Worm (Caenorhabditis elegans) whole organism, young adult: ENCODE measurements around the gene D2023.1.

ENCODE experiments used
- C06A6.2 ChIP-seq: fragments of 200-800 bp; sonication (Bioruptor generic); conservative IDR thresholded peaks from 2 replicates; pipeline ENCODE4 v1.3.6; 2022; ENCODE audit warnings: missing genetic modification characterization, missing compliant biosample characterization
- F37B4.10 ChIP-seq: fragments of 200-800 bp; sonication (Bioruptor generic); IDR thresholded peaks from 2 replicates; pipeline ENCODE4 v1.3.6; 2022; ENCODE audit warnings: missing genetic modification characterization, missing compliant biosample characterization
- F39B2.1 ChIP-seq: fragments of 200-800 bp; sonication (Bioruptor generic); IDR thresholded peaks from 2 replicates; pipeline ENCODE4 v1.3.6; 2022; ENCODE audit warnings: missing genetic modification reagents, missing genetic modification characterization, missing compliant biosample characterization
- F49E8.2 ChIP-seq: sonication (generic microtip); optimal IDR thresholded peaks from 3 replicates; lab custom pipeline; 2017; ENCODE audit warnings: missing genetic modification characterization, mild to moderate bottlenecking, missing compliant biosample characterization, antibody characterized with exemption, moderate library complexity; ENCODE audit not compliant: insufficient read depth
- F52B5.7 ChIP-seq: sonication (generic microtip); optimal IDR thresholded peaks from 2 replicates; lab custom pipeline; 2016; ENCODE audit warnings: mild to moderate bottlenecking, missing genetic modification characterization, missing compliant biosample characterization
- F57C9.4 ChIP-seq: sonication (generic microtip); optimal IDR thresholded peaks from 2 replicates; lab custom pipeline; 2017; ENCODE audit warnings: mild to moderate bottlenecking, missing genetic modification characterization, missing compliant biosample characterization
- K12H6.12 ChIP-seq: fragments of 200-800 bp; sonication (Bioruptor generic); optimal IDR thresholded peaks from 2 replicates; lab custom pipeline; 2018; ENCODE audit warnings: mild to moderate bottlenecking, missing genetic modification characterization, missing compliant biosample characterization
- T26A5.8 ChIP-seq: sonication (generic microtip); optimal IDR thresholded peaks from 2 replicates; lab custom pipeline; 2016; ENCODE audit warnings: missing genetic modification characterization, missing compliant biosample characterization
- Y53F4B.3 ChIP-seq: fragments of 200-800 bp; sonication (Bioruptor generic); IDR thresholded peaks from 2 replicates; pipeline ENCODE4 v1.3.6; 2022; ENCODE audit warnings: missing genetic modification reagents, missing genetic modification characterization, missing compliant biosample characterization
- athp-1 ChIP-seq: sonication (generic microtip); optimal IDR thresholded peaks from 2 replicates; lab custom pipeline; 2017; ENCODE audit warnings: mild to moderate bottlenecking, missing genetic modification characterization, missing compliant biosample characterization
- attf-3 ChIP-seq: fragments of 200-800 bp; sonication (Bioruptor generic); conservative IDR thresholded peaks from 2 replicates; pipeline ENCODE4 v1.3.6; 2022; ENCODE audit warnings: missing genetic modification reagents, missing genetic modification characterization, missing compliant biosample characterization
- attf-5 ChIP-seq: fragments of 200-800 bp; sonication (Bioruptor generic); optimal IDR thresholded peaks from 2 replicates; lab custom pipeline; 2018; ENCODE audit warnings: mild to moderate bottlenecking, missing genetic modification characterization, missing compliant biosample characterization
- cebp-2 ChIP-seq: fragments of 200-800 bp; sonication (Bioruptor generic); IDR thresholded peaks from 2 replicates; pipeline ENCODE4 v1.3.6; 2022; ENCODE audit warnings: missing genetic modification characterization, missing compliant biosample characterization
- ceh-58 ChIP-seq: fragments of 200-800 bp; sonication (Bioruptor generic); IDR thresholded peaks from 2 replicates; pipeline ENCODE4 v1.3.6; 2022; ENCODE audit warnings: missing genetic modification characterization, missing compliant biosample characterization
- ceh-79 ChIP-seq: sonication (generic microtip); optimal IDR thresholded peaks from 2 replicates; lab custom pipeline; 2017; ENCODE audit warnings: mild to moderate bottlenecking, missing genetic modification characterization, missing compliant biosample characterization
- chd-7 ChIP-seq: sonication (generic microtip); optimal IDR thresholded peaks from 2 replicates; lab custom pipeline; 2016; ENCODE audit warnings: mild to moderate bottlenecking, missing genetic modification characterization, moderate library complexity, missing compliant biosample characterization
- die-1 ChIP-seq: sonication (generic microtip); optimal IDR thresholded peaks from 2 replicates; lab custom pipeline; 2016; ENCODE audit warnings: missing genotype, mild to moderate bottlenecking, missing genetic modification characterization, missing compliant biosample characterization
- efl-1 ChIP-seq: fragments of 150-350 bp; optimal IDR thresholded peaks from 2 replicates; lab custom pipeline; 2014; ENCODE audit warnings: missing biosample characterization, missing genetic modification reagents, missing genetic modification characterization
- egl-44 ChIP-seq: fragments of 200-800 bp; sonication (Bioruptor generic); IDR thresholded peaks from 2 replicates; pipeline ENCODE4 v1.3.6; 2022; ENCODE audit warnings: missing genetic modification reagents, missing genetic modification characterization, missing compliant biosample characterization
- ekl-4 ChIP-seq: fragments of 200-800 bp; sonication (Bioruptor generic); IDR thresholded peaks from 2 replicates; pipeline ENCODE4 v1.3.6; 2022; ENCODE audit warnings: missing genetic modification reagents, missing genetic modification characterization, missing compliant biosample characterization
- hlh-12 ChIP-seq: sonication (generic microtip); optimal IDR thresholded peaks from 2 replicates; lab custom pipeline; 2016; ENCODE audit warnings: missing genetic modification characterization, missing compliant biosample characterization
- hmg-1.2 ChIP-seq: fragments of 200-800 bp; sonication (Bioruptor generic); IDR thresholded peaks from 2 replicates; pipeline ENCODE4 v1.3.6; 2022; ENCODE audit warnings: missing genetic modification reagents, missing genetic modification characterization, missing compliant biosample characterization
- hsf-1 ChIP-seq: fragments of 200-800 bp; sonication (Bioruptor generic); IDR thresholded peaks from 2 replicates; pipeline ENCODE4 v1.3.6; 2022; ENCODE audit warnings: missing genetic modification reagents, missing genetic modification characterization, missing compliant biosample characterization
- lag-1 ChIP-seq: fragments of 200-800 bp; sonication (Bioruptor generic); IDR thresholded peaks from 2 replicates; pipeline ENCODE4 v1.3.6; 2022; ENCODE audit warnings: missing genetic modification reagents, missing genetic modification characterization, missing compliant biosample characterization
- let-526 ChIP-seq: fragments of 200-800 bp; sonication (Bioruptor generic); IDR thresholded peaks from 2 replicates; pipeline ENCODE4 v1.3.6; 2022; ENCODE audit warnings: missing genetic modification reagents, missing genetic modification characterization, missing compliant biosample characterization
- lin-54 ChIP-seq: fragments of 200-800 bp; sonication (Bioruptor generic); optimal IDR thresholded peaks from 2 replicates; lab custom pipeline; 2018; ENCODE audit warnings: mild to moderate bottlenecking, missing genetic modification characterization, missing compliant biosample characterization
- lsl-1 ChIP-seq: fragments of 200-800 bp; sonication (Bioruptor generic); optimal IDR thresholded peaks from 2 replicates; lab custom pipeline; 2018; ENCODE audit warnings: mild to moderate bottlenecking, missing genetic modification characterization, moderate library complexity, missing compliant biosample characterization
- lsy-27 ChIP-seq: sonication (generic microtip); optimal IDR thresholded peaks from 2 replicates; lab custom pipeline; 2017; ENCODE audit warnings: missing genetic modification characterization, mild to moderate bottlenecking, missing compliant biosample characterization, antibody characterized with exemption, missing genotype, borderline replicate concordance; ENCODE audit not compliant: insufficient read depth
- madf-10 ChIP-seq: sonication (generic microtip); optimal IDR thresholded peaks from 2 replicates; lab custom pipeline; 2016; ENCODE audit warnings: mild to moderate bottlenecking, missing genetic modification characterization, missing compliant biosample characterization
- madf-3 ChIP-seq: fragments of 200-800 bp; sonication (Bioruptor generic); IDR thresholded peaks from 2 replicates; pipeline ENCODE4 v1.3.6; 2022; ENCODE audit warnings: missing genetic modification reagents, missing genetic modification characterization, missing compliant biosample characterization
- madf-6 ChIP-seq: fragments of 200-800 bp; sonication (Bioruptor generic); IDR thresholded peaks from 2 replicates; pipeline ENCODE4 v1.3.6; 2022; ENCODE audit warnings: missing genetic modification reagents, missing genetic modification characterization, missing compliant biosample characterization
- madf-8 ChIP-seq: fragments of 200-800 bp; sonication (Bioruptor generic); conservative IDR thresholded peaks from 2 replicates; pipeline ENCODE4 v1.3.6; 2022; ENCODE audit warnings: missing genetic modification reagents, missing genetic modification characterization, missing compliant biosample characterization
- mes-4 ChIP-seq: sonication (generic microtip); optimal IDR thresholded peaks from 2 replicates; lab custom pipeline; 2016; ENCODE audit warnings: missing genotype, missing genetic modification characterization, missing compliant biosample characterization
- nfya-1 ChIP-seq: sonication (generic microtip); optimal IDR thresholded peaks from 2 replicates; lab custom pipeline; 2017; ENCODE audit warnings: antibody characterized with exemption, missing compliant biosample characterization, missing genetic modification characterization, borderline replicate concordance; ENCODE audit not compliant: insufficient read depth
- nhr-90 ChIP-seq: sonication (generic microtip); optimal IDR thresholded peaks from 2 replicates; lab custom pipeline; 2016; ENCODE audit warnings: missing genotype, mild to moderate bottlenecking, missing genetic modification characterization, missing compliant biosample characterization
- rcor-1 ChIP-seq: fragments of 200-800 bp; sonication (Bioruptor generic); IDR thresholded peaks from 2 replicates; pipeline ENCODE4 v1.3.6; 2022; ENCODE audit warnings: missing genetic modification reagents, missing genetic modification characterization, missing compliant biosample characterization
- rpc-1 ChIP-seq, 2 experiments: fragments of 150-350 bp in 1 of 2; sonication (generic microtip) in 1 of 2; optimal IDR thresholded peaks; 2 replicates each; lab custom pipeline; 2014 to 2018; ENCODE audit warnings: missing biosample characterization in 1 of 2, missing genetic modification characterization in 1 of 2, missing genetic modification reagents in 1 of 2, missing genotype in 1 of 2
- sea-2 ChIP-seq: fragments of 200-800 bp; sonication (Bioruptor generic); IDR thresholded peaks from 2 replicates; pipeline ENCODE4 v1.3.6; 2022; ENCODE audit warnings: missing genetic modification characterization, missing compliant biosample characterization
- snpc-1.3 ChIP-seq: sonication (generic microtip); optimal IDR thresholded peaks from 2 replicates; lab custom pipeline; 2017; ENCODE audit warnings: missing genetic modification characterization, mild to moderate bottlenecking, missing compliant biosample characterization, antibody characterized with exemption, moderate library complexity, missing genotype, missing genetic modification reagents; ENCODE audit not compliant: insufficient read depth
- snpc-4 ChIP-seq, 5 experiments: fragments of 150-350 bp in 1 of 5; sonication (generic microtip) in 4 of 5; optimal IDR thresholded peaks; 2 replicates each; lab custom pipeline; 2014 to 2018; ENCODE audit warnings: missing genetic modification characterization in 5 of 5, missing biosample characterization in 3 of 5, antibody characterized with exemption in 2 of 5, mild to moderate bottlenecking in 2 of 5, missing compliant biosample characterization in 2 of 5, missing genotype in 2 of 5, moderate library complexity in 2 of 5, missing genetic modification reagents in 1 of 5
- sptf-2 ChIP-seq: fragments of 200-800 bp; sonication (Bioruptor generic); optimal IDR thresholded peaks from 2 replicates; lab custom pipeline; 2018; ENCODE audit warnings: mild to moderate bottlenecking, missing genetic modification characterization, missing compliant biosample characterization
- tbx-9 ChIP-seq: sonication (generic microtip); optimal IDR thresholded peaks from 2 replicates; lab custom pipeline; 2016; ENCODE audit warnings: borderline replicate concordance, missing genetic modification characterization, inconsistent platforms, missing compliant biosample characterization
- tlf-1 ChIP-seq: fragments of 200-800 bp; sonication (Bioruptor generic); optimal IDR thresholded peaks from 2 replicates; lab custom pipeline; 2018; ENCODE audit warnings: mild to moderate bottlenecking, missing genetic modification characterization, missing compliant biosample characterization
- zim-3 ChIP-seq: sonication (generic microtip); optimal IDR thresholded peaks from 2 replicates; lab custom pipeline; 2017; ENCODE audit warnings: mild to moderate bottlenecking, missing genetic modification characterization, moderate library complexity, missing compliant biosample characterization
- ztf-22 ChIP-seq: fragments of 200-800 bp; sonication (Bioruptor generic); optimal IDR thresholded peaks from 2 replicates; lab custom pipeline; 2018; ENCODE audit warnings: mild to moderate bottlenecking, missing genetic modification characterization, moderate library complexity, missing compliant biosample characterization
- ztf-26 ChIP-seq: sonication (generic microtip); optimal IDR thresholded peaks from 2 replicates; lab custom pipeline; 2017; ENCODE audit warnings: missing genetic modification characterization, missing compliant biosample characterization

Gene D2023.1

DNA sequence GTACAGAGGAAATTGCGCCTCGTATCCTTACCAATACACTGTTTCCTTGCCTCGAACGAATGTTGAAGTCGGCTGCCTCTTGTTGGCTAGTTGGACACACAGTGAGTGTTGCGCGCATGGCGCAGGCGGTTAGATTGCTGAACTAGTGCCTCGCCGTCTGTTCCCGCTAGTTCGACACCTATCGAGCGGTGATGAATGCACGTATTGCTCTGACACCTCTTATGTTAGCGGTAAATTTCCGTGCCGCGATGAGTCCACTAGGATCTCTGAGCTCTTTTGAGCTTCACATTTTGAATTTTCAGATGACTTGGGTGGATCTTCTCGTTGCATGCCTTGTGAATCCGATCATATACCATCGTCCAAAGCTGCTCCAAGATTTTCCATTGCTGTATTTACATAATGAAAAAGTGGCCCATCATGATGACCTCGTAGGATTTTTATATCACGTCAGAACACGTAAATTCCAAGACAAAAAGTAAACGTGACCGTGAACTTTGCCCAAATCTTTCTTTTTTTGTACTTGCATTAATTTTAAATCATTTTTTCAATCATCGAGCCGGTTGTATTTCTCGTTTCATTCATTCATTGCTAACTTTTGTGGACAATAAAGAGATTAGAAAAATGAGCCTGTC is 6.4 kb upstream of the D2023.1 start, which contains the start of gene F55A11.11 (continued):
- TF ChIP-seq nhr-90, result peak; percentile 96
- TF ChIP-seq hsf-1 (GFP tag; lab: Robert Waterston, UW), result peak; percentile 68
- peak; percentile 89 for TF ChIP-seq T26A5.8 (tag; lab: Kevin White, UChicago)
- TF ChIP-seq lag-1 (GFP tag; lab: Robert Waterston, UW), result no peak
- TF ChIP-seq sea-2, result peak; percentile 74; the same call in 1 of the 2 replicates
- TF ChIP-seq efl-1 (GFP tag; lab: Kevin White, UChicago), result peak; percentile 6
- peak; percentile 81 for TF ChIP-seq hlh-12 (tag; lab: Kevin White, UChicago)
- peak; percentile 85 for TF ChIP-seq snpc-1.3 (tag; lab: Kevin White, UChicago)
- peak; percentile 94 for TF ChIP-seq athp-1 (tag; lab: Kevin White, UChicago)
- TF ChIP-seq chd-7 (tag; lab: Kevin White, UChicago), result peak; percentile 92
- peak; percentile 82 for TF ChIP-seq ceh-79 (tag; lab: Kevin White, UChicago)
- peak; percentile 89 for TF ChIP-seq Y53F4B.3 (GFP tag; lab: Robert Waterston, UW)
- peak; percentile 92 for TF ChIP-seq cebp-2
- peak; percentile 98 for TF ChIP-seq F52B5.7 (tag; lab: Kevin White, UChicago)
- peak; percentile 90 for TF ChIP-seq let-526 (GFP tag; lab: Robert Waterston, UW)
- TF ChIP-seq ztf-22 (GFP tag; lab: Kevin White, UChicago), result peak; percentile 76
- TF ChIP-seq lin-54 (GFP tag; lab: Kevin White, UChicago), result peak; percentile 81
- peak; percentile 97 for TF ChIP-seq zim-3 (tag; lab: Kevin White, UChicago)
- TF ChIP-seq snpc-4 (GFP tag; optimal IDR thresholded peaks at IDR 0.05; lab: Kevin White, UChicago), result peak; percentile 82
- peak; percentile 25 to 83 (median 77) for TF ChIP-seq snpc-4 (tag; optimal IDR thresholded peaks at IDR 0.05; lab: Kevin White, UChicago)
- peak; percentile 79 for TF ChIP-seq K12H6.12
- TF ChIP-seq tbx-9, result peak; percentile 52
- TF ChIP-seq hmg-1.2 (GFP tag; lab: Robert Waterston, UW), result peak; percentile 83
- peak; percentile 89 for TF ChIP-seq ekl-4
- peak; percentile 96 for TF ChIP-seq die-1 (tag; lab: Kevin White, UChicago)
- peak; percentile 65; the same call in 1 of the 2 replicates for TF ChIP-seq C06A6.2 (GFP tag; lab: Robert Waterston, UW)
- peak; percentile 84 for TF ChIP-seq mes-4 (tag; lab: Kevin White, UChicago)
- TF ChIP-seq F37B4.10 (GFP tag; lab: Robert Waterston, UW), result 0 out of 2 replicates have a peak, but pooled peaks have one; percentile 81
- TF ChIP-seq attf-3 (GFP tag; lab: Robert Waterston, UW), result peak; percentile 75
- peak; percentile 96 for TF ChIP-seq egl-44 (GFP tag; lab: Robert Waterston, UW)
- TF ChIP-seq madf-10 (tag; lab: Kevin White, UChicago), result peak; percentile 89
- TF ChIP-seq ceh-58 (GFP tag; lab: Robert Waterston, UW), result 0 out of 2 replicates have a peak, but pooled peaks have one; percentile 28
- TF ChIP-seq F39B2.1 (GFP tag; lab: Robert Waterston, UW), result no peak
- TF ChIP-seq lsl-1 (GFP tag; lab: Kevin White, UChicago), result peak; percentile 72
- TF ChIP-seq rpc-1 (optimal IDR thresholded peaks at IDR 0.05; lab: Kevin White, UChicago), result peak; percentile 97
- TF ChIP-seq rpc-1 (tag; optimal IDR thresholded peaks at IDR 0.05; lab: Kevin White, UChicago), result peak; percentile 98
- TF ChIP-seq sptf-2 (GFP tag; lab: Kevin White, UChicago), result peak; percentile 60
- no peak for TF ChIP-seq nfya-1
- peak; percentile 92 for TF ChIP-seq ztf-26 (tag; lab: Kevin White, UChicago)
- peak; percentile 84 for TF ChIP-seq F49E8.2 (tag; lab: Kevin White, UChicago)
- peak; percentile 86 for TF ChIP-seq madf-3 (GFP tag; lab: Robert Waterston, UW)
- TF ChIP-seq rcor-1 (GFP tag; lab: Robert Waterston, UW), result peak; percentile 84
- TF ChIP-seq madf-8 (GFP tag; lab: Robert Waterston, UW), result peak; percentile 37; the same call in 1 of the 2 replicates
- peak; percentile 49 for TF ChIP-seq tlf-1 (GFP tag; lab: Kevin White, UChicago)
- TF ChIP-seq madf-6 (GFP tag; lab: Robert Waterston, UW), result peak; percentile 82
- TF ChIP-seq lsy-27 (tag; lab: Kevin White, UChicago), result peak; percentile 79
- TF ChIP-seq attf-5 (GFP tag; lab: Kevin White, UChicago), result peak; percentile 90
- peak; percentile 44 for TF ChIP-seq F57C9.4 (tag; lab: Kevin White, UChicago)
